Worm (Caenorhabditis elegans) whole organism, early embryonic: ENCODE results near the gene bpnt-1.

Experiments used
- ceh-36 ChIP-seq: sonication (generic microtip); optimal IDR thresholded peaks from 2 replicates; lab custom pipeline; 2016; ENCODE audit warnings: missing genetic modification characterization, inconsistent platforms, missing compliant biosample characterization
- flt-1 ChIP-seq: fragments of 200-800 bp; sonication (Bioruptor generic); IDR thresholded peaks from 2 replicates; pipeline ENCODE4 v1.3.6; 2022; ENCODE audit warnings: missing genetic modification characterization, missing compliant biosample characterization

DNA sequence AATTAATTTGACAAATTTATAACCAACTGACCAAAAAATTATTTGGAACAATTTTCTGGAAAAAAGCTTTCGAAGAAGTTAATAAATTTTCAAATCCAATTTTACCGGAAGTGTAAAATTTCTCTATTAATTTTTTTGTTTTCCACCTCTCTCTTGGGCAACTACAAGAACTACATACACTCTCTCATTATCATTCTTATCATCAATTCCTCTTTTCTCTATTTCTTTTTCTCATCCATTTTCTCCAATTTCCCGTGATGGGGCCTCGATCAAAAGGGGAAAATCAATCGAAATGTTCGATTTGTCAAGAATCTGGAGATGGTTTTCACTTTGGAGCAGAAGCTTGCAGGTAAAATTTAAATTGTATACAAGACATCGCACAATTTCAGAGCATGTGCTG is 13.1 kb downstream of the bpnt-1 start, which contains the start of gene nhr-109:
- no peak for TF ChIP-seq flt-1 (GFP tag; lab: Robert Waterston, UW)
- TF ChIP-seq ceh-36 (tag; lab: Kevin White, UChicago), result no peak
